Worm (Caenorhabditis elegans) whole organism, L1 larva: ENCODE data around the gene F41B4.1.

ENCODE experiments used
- C04F5.9 ChIP-seq: sonication (generic microtip); optimal IDR thresholded peaks from 2 replicates; lab custom pipeline; 2016; ENCODE audit warnings: missing genetic modification characterization, missing compliant biosample characterization
- C34B4.2 ChIP-seq: sonication (generic microtip); optimal IDR thresholded peaks from 2 replicates; lab custom pipeline; 2017; ENCODE audit warnings: mild to moderate bottlenecking, missing genetic modification characterization, missing compliant biosample characterization
- F16B12.6 ChIP-seq: fragments of 150-350 bp; optimal IDR thresholded peaks from 2 replicates; lab custom pipeline; 2014; ENCODE audit warnings: missing biosample characterization, missing genetic modification characterization
- alr-1 ChIP-seq: fragments of 200-800 bp; sonication (Bioruptor generic); optimal IDR thresholded peaks from 2 replicates; lab custom pipeline; 2018; ENCODE audit warnings: borderline replicate concordance, mild to moderate bottlenecking, missing genetic modification characterization, missing compliant biosample characterization
- ama-1 ChIP-seq: fragments of 150-350 bp; optimal IDR thresholded peaks from 2 replicates; lab custom pipeline; 2014
- blmp-1 ChIP-seq: fragments of 150-350 bp; optimal IDR thresholded peaks from 2 replicates; lab custom pipeline; 2014; ENCODE audit warnings: missing biosample characterization, missing genetic modification characterization
- ceh-63 ChIP-seq: fragments of 200-800 bp; sonication (Bioruptor generic); optimal IDR thresholded peaks from 2 replicates; lab custom pipeline; 2018; ENCODE audit warnings: mild to moderate bottlenecking, missing genetic modification characterization, missing compliant biosample characterization
- ceh-82 ChIP-seq, 3 experiments: fragments of 150-350 bp in 1 of 3; sonication (generic microtip) in 2 of 3; optimal IDR thresholded peaks; 2 replicates each; lab custom pipeline; 2014 to 2017; ENCODE audit warnings: missing biosample characterization in 3 of 3, missing genetic modification characterization in 3 of 3
- efl-3 ChIP-seq: fragments of 200-800 bp; sonication (Bioruptor generic); optimal IDR thresholded peaks from 2 replicates; lab custom pipeline; 2018; ENCODE audit warnings: mild to moderate bottlenecking, missing genetic modification characterization, missing compliant biosample characterization
- egl-13 ChIP-seq: sonication (generic microtip); optimal IDR thresholded peaks from 2 replicates; lab custom pipeline; 2016; ENCODE audit warnings: missing genotype, missing genetic modification reagents, missing genetic modification characterization, missing compliant biosample characterization
- elt-2 ChIP-seq: sonication (generic microtip); optimal IDR thresholded peaks from 2 replicates; lab custom pipeline; 2016; ENCODE audit warnings: missing genetic modification characterization, mild to moderate bottlenecking, inconsistent platforms, missing compliant biosample characterization, missing genetic modification reagents
- fkh-10 ChIP-seq: sonication (generic microtip); optimal IDR thresholded peaks from 2 replicates; lab custom pipeline; 2017; ENCODE audit warnings: missing biosample characterization, missing genetic modification reagents, missing genetic modification characterization
- fkh-4 ChIP-seq: sonication (generic microtip); optimal IDR thresholded peaks from 2 replicates; lab custom pipeline; 2016; ENCODE audit warnings: missing compliant biosample characterization, missing genetic modification characterization, borderline replicate concordance
- fkh-8 ChIP-seq: sonication (generic microtip); optimal IDR thresholded peaks from 2 replicates; lab custom pipeline; 2016; ENCODE audit warnings: mild to moderate bottlenecking, missing genetic modification characterization, missing compliant biosample characterization
- fos-1 ChIP-seq: fragments of 150-350 bp; optimal IDR thresholded peaks from 2 replicates; lab custom pipeline; 2014; ENCODE audit warnings: missing biosample characterization, missing genetic modification characterization
- grh-1 ChIP-seq: fragments of 200-800 bp; sonication (Bioruptor generic); IDR thresholded peaks from 2 replicates; pipeline ENCODE4 v1.3.6; 2022; ENCODE audit warnings: missing genetic modification reagents, missing genetic modification characterization, missing compliant biosample characterization
- hlh-4 ChIP-seq: sonication (generic microtip); optimal IDR thresholded peaks from 2 replicates; lab custom pipeline; 2016; ENCODE audit warnings: mild to moderate bottlenecking, missing genetic modification characterization, missing compliant biosample characterization
- lin-13 ChIP-seq: fragments of 150-350 bp; optimal IDR thresholded peaks from 2 replicates; lab custom pipeline; 2014; ENCODE audit warnings: missing biosample characterization, missing genetic modification reagents, missing genetic modification characterization
- lin-14 ChIP-seq: fragments of 200-800 bp; sonication (Bioruptor generic); optimal IDR thresholded peaks from 2 replicates; lab custom pipeline; 2018; ENCODE audit warnings: mild to moderate bottlenecking, missing genetic modification characterization, moderate library complexity, missing compliant biosample characterization
- lin-35 ChIP-seq, 2 experiments: fragments of 150-350 bp; optimal IDR thresholded peaks; 2 replicates each; lab custom pipeline; 2014; ENCODE audit warnings: missing biosample characterization in 2 of 2, missing genetic modification characterization in 2 of 2, missing genetic modification reagents in 2 of 2
- lir-3 ChIP-seq: sonication (generic microtip); optimal IDR thresholded peaks from 2 replicates; lab custom pipeline; 2016; ENCODE audit warnings: mild to moderate bottlenecking, missing genetic modification characterization, moderate library complexity, missing compliant biosample characterization; ENCODE audit not compliant: poor library complexity
- mab-9 ChIP-seq: fragments of 200-800 bp; sonication (Bioruptor generic); IDR thresholded peaks from 2 replicates; pipeline ENCODE4 v1.3.6; 2022; ENCODE audit warnings: missing genetic modification reagents, missing genetic modification characterization, missing compliant biosample characterization
- mdl-1 ChIP-seq, 2 experiments: fragments of 150-350 bp; optimal IDR thresholded peaks; 2 replicates each; lab custom pipeline; 2014 to 2017; ENCODE audit warnings: missing biosample characterization in 2 of 2, missing genetic modification characterization in 2 of 2, inconsistent platforms in 1 of 2
- nhr-12 ChIP-seq: sonication (generic microtip); optimal IDR thresholded peaks from 2 replicates; lab custom pipeline; 2017; ENCODE audit warnings: missing biosample characterization, missing genetic modification characterization
- nhr-20 ChIP-seq: sonication (generic microtip); optimal IDR thresholded peaks from 2 replicates; lab custom pipeline; 2016; ENCODE audit warnings: mild to moderate bottlenecking, missing genetic modification characterization, missing compliant biosample characterization
- nhr-47 ChIP-seq: sonication (generic microtip); optimal IDR thresholded peaks from 2 replicates; lab custom pipeline; 2016; ENCODE audit warnings: mild to moderate bottlenecking, missing genetic modification characterization, moderate library complexity, missing compliant biosample characterization
- nhr-71 ChIP-seq: sonication (generic microtip); optimal IDR thresholded peaks from 2 replicates; lab custom pipeline; 2016; ENCODE audit warnings: mild to moderate bottlenecking, missing genetic modification characterization, moderate library complexity, missing compliant biosample characterization
- nhr-76 ChIP-seq: sonication (generic microtip); optimal IDR thresholded peaks from 2 replicates; lab custom pipeline; 2017; ENCODE audit warnings: missing biosample characterization, missing genetic modification characterization
- nhr-90 ChIP-seq: sonication (generic microtip); optimal IDR thresholded peaks from 2 replicates; lab custom pipeline; 2016; ENCODE audit warnings: mild to moderate bottlenecking, missing genetic modification characterization, missing compliant biosample characterization; ENCODE audit not compliant: poor library complexity
- snpc-4 ChIP-seq: fragments of 150-350 bp; optimal IDR thresholded peaks from 2 replicates; lab custom pipeline; 2014; ENCODE audit warnings: missing biosample characterization, missing genetic modification characterization
- snu-23 ChIP-seq: sonication (generic microtip); optimal IDR thresholded peaks from 2 replicates; lab custom pipeline; 2016; ENCODE audit warnings: missing genetic modification characterization, missing compliant biosample characterization
- sox-4 ChIP-seq: sonication (generic microtip); optimal IDR thresholded peaks from 2 replicates; lab custom pipeline; 2016; ENCODE audit warnings: missing genetic modification characterization, missing compliant biosample characterization
- sptf-1 ChIP-seq: fragments of 150-350 bp; optimal IDR thresholded peaks from 2 replicates; lab custom pipeline; 2014; ENCODE audit warnings: missing biosample characterization, missing genetic modification characterization
- sup-37 ChIP-seq: fragments of 200-800 bp; sonication (Bioruptor generic); optimal IDR thresholded peaks from 2 replicates; lab custom pipeline; 2018; ENCODE audit warnings: mild to moderate bottlenecking, missing genetic modification characterization, missing compliant biosample characterization
- swsn-7 ChIP-seq: sonication (generic microtip); optimal IDR thresholded peaks from 2 replicates; lab custom pipeline; 2016; ENCODE audit warnings: missing genetic modification characterization, missing compliant biosample characterization
- unc-62 ChIP-seq: fragments of 150-350 bp; optimal IDR thresholded peaks from 2 replicates; lab custom pipeline; 2014; ENCODE audit warnings: missing biosample characterization, missing genetic modification reagents, missing genetic modification characterization
- unc-86 ChIP-seq: sonication (generic microtip); optimal IDR thresholded peaks from 2 replicates; lab custom pipeline; 2016; ENCODE audit warnings: missing genetic modification characterization, missing compliant biosample characterization
- unc-98 ChIP-seq: fragments of 200-800 bp; sonication (Bioruptor generic); IDR thresholded peaks from 2 replicates; pipeline ENCODE4 v1.3.6; 2022; ENCODE audit warnings: missing genetic modification characterization, missing compliant biosample characterization
- zag-1 ChIP-seq: fragments of 150-350 bp; optimal IDR thresholded peaks from 2 replicates; lab custom pipeline; 2014; ENCODE audit warnings: missing biosample characterization, missing genetic modification characterization
- zip-4 ChIP-seq: fragments of 200-800 bp; sonication (Bioruptor generic); optimal IDR thresholded peaks from 2 replicates; lab custom pipeline; 2018; ENCODE audit warnings: mild to moderate bottlenecking, missing genetic modification characterization, moderate library complexity, missing compliant biosample characterization
- ztf-11 ChIP-seq, 2 experiments: sonication (generic microtip); optimal IDR thresholded peaks; 2 replicates each; lab custom pipeline; 2016 to 2017; ENCODE audit warnings: missing genetic modification characterization in 2 of 2, missing biosample characterization in 1 of 2, missing compliant biosample characterization in 1 of 2
- ztf-4 ChIP-seq: fragments of 150-350 bp; optimal IDR thresholded peaks from 2 replicates; lab custom pipeline; 2014; ENCODE audit warnings: missing biosample characterization, missing genetic modification characterization

The F41B4.1 gene

ce11 chrX:6867707-6868106 is 42.0 kb upstream of the F41B4.1 start (continued):
- TF ChIP-seq egl-13 (tag; lab: Kevin White, UChicago), result no peak
- no peak for TF ChIP-seq C04F5.9 (tag; lab: Kevin White, UChicago)
- no peak for TF ChIP-seq mab-9 (GFP tag; lab: Robert Waterston, UW)
- TF ChIP-seq sup-37 (GFP tag; lab: Kevin White, UChicago), result no peak
- TF ChIP-seq lin-13 (GFP tag; lab: Kevin White, UChicago), result no peak
- peak in 1 of 2 experiments; percentile 8 for TF ChIP-seq ztf-11 (tag; optimal IDR thresholded peaks at IDR 0.05; lab: Kevin White, UChicago)
- TF ChIP-seq zip-4 (GFP tag; lab: Kevin White, UChicago), result no peak
- TF ChIP-seq fos-1 (tag; lab: Kevin White, UChicago), result no peak
- TF ChIP-seq fkh-8 (tag; lab: Kevin White, UChicago), result no peak
- TF ChIP-seq snpc-4, result no peak
- peak in 1 of 3 experiments; percentile 15 for TF ChIP-seq ceh-82 (tag; optimal IDR thresholded peaks at IDR 0.05; lab: Kevin White, UChicago)
- no peak for TF ChIP-seq zag-1 (tag; lab: Kevin White, UChicago)
- no peak for TF ChIP-seq blmp-1 (tag; lab: Kevin White, UChicago)
- TF ChIP-seq unc-98 (GFP tag; lab: Robert Waterston, UW), result no peak
- TF ChIP-seq grh-1 (GFP tag; lab: Robert Waterston, UW), result peak; percentile 54; the same call in 1 of the 2 replicates
- no peak for TF ChIP-seq sox-4 (tag; lab: Kevin White, UChicago)
- TF ChIP-seq lin-14 (GFP tag; lab: Kevin White, UChicago), result peak; percentile 50
- TF ChIP-seq mdl-1 (tag; optimal IDR thresholded peaks at IDR 0.05; lab: Kevin White, UChicago), result peak in 1 of 2 experiments; percentile 13
- TF ChIP-seq elt-2 (tag; lab: Kevin White, UChicago), result peak; percentile 49
- TF ChIP-seq ztf-4 (tag; lab: Kevin White, UChicago), result no peak
- TF ChIP-seq ceh-63 (GFP tag; lab: Kevin White, UChicago), result no peak
- no peak for TF ChIP-seq F16B12.6 (tag; lab: Kevin White, UChicago)
- no peak for TF ChIP-seq sptf-1 (tag; lab: Kevin White, UChicago)
- no peak for TF ChIP-seq unc-62 (GFP tag; lab: Kevin White, UChicago)
- no peak for TF ChIP-seq lin-35 (GFP tag; optimal IDR thresholded peaks at IDR 0.05; lab: Kevin White, UChicago)
- peak; percentile 71 for TF ChIP-seq snu-23 (GFP tag; lab: Kevin White, UChicago)
- TF ChIP-seq lir-3 (tag; lab: Kevin White, UChicago), result peak; percentile 35
- peak; percentile 58 for TF ChIP-seq nhr-71
- TF ChIP-seq nhr-47 (tag; lab: Kevin White, UChicago), result peak; percentile 47
- no peak for TF ChIP-seq nhr-12
- TF ChIP-seq nhr-20 (tag; lab: Kevin White, UChicago), result peak; percentile 51

DNA sequence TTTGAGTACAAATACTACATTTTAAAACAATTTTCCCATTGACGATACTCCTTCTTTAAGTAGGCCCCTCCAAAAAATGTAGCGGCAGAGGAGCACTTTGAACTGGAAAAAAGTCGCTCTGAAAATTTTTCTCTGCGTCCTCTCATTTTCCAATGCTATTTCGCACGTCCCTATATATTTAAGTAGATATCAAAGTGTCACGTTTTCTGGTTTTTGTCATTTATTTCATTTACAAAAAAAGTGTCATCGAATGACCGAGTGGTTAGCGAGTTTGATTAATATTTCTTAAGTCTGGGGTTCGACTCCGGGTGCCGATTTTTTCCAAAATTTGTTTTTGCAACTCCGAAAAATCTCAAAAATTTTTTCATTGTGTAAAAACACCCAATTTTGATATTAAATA is 41.2 kb upstream of the F41B4.1 start:
- no peak for TF ChIP-seq ama-1 (lab: Kevin White, UChicago)
- no peak for TF ChIP-seq mab-9 (GFP tag; lab: Robert Waterston, UW)
- no peak for TF ChIP-seq alr-1 (tag; lab: Kevin White, UChicago)
- TF ChIP-seq nhr-90 (tag; lab: Kevin White, UChicago), result no peak
- no peak for TF ChIP-seq nhr-76 (tag; lab: Kevin White, UChicago)

DNA sequence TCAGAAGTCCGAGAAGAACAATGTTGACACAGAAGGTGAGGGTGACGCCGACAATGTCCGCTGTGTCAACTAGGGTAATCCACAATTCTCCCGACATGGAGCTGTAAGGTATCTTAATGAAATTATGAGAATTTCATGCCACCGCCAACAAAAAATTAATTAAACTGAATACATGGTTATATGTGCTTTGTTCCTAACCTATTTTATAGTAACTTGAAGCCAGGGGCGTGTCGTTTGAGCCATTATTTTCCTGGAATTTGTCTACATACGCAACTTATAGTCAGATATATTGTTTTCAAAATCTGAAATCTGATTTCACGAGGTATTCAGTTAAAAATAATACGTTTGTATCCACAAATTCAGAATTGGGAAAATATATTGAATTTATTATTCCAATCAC is 40.2 kb upstream of the F41B4.1 start, which contains the start of gene odr-10:
odr-10 (minus strand) TSS at position 101 of the 400 bp plus-strand sequence.
- TF ChIP-seq sptf-1 (tag; lab: Kevin White, UChicago), result no peak
- peak; percentile 31 for TF ChIP-seq fkh-8 (tag; lab: Kevin White, UChicago)
- TF ChIP-seq, all 84 proteins: peak for 1

- no peak for TF ChIP-seq fkh-10 (GFP tag; lab: Kevin White, UChicago)
- no peak for TF ChIP-seq efl-3 (GFP tag; lab: Kevin White, UChicago)
- no peak for TF ChIP-seq swsn-7 (tag; lab: Kevin White, UChicago)
- TF ChIP-seq fkh-4 (tag; lab: Kevin White, UChicago), result no peak
- TF ChIP-seq nhr-12, result no peak
- no peak for TF ChIP-seq hlh-4 (tag; lab: Kevin White, UChicago)
- no peak for TF ChIP-seq unc-86 (tag; lab: Kevin White, UChicago)
- TF ChIP-seq C34B4.2 (tag; lab: Kevin White, UChicago), result no peak
- TF ChIP-seq lin-13 (GFP tag; lab: Kevin White, UChicago), result no peak
- no peak for TF ChIP-seq alr-1 (tag; lab: Kevin White, UChicago)
Observed at ce11 chrX:6863032-6863431, 37.4 kb upstream of the F41B4.1 start, which contains the start of gene nep-4. Gene nep-4, minus strand, starts transcription at chrX:6863424.
